Fruit fly (Drosophila melanogaster) whole organism, pupa: Measurements from ENCODE around the gene Irc.

Source experiments
- CG10348 ChIP-seq: fragments of 200-800 bp; sonication (Bioruptor generic); IDR thresholded peaks from 2 replicates; pipeline ENCODE4 v1.3.6; 2022; ENCODE audit warnings: missing biosample characterization, missing genetic modification characterization
- CG12605 ChIP-seq: fragments of 200-800 bp; sonication (Bioruptor generic); IDR thresholded peaks from 2 replicates; pipeline ENCODE4 v1.3.6; 2022; ENCODE audit warnings: missing biosample characterization, missing genetic modification characterization
- CG13204 ChIP-seq: fragments of 200-800 bp; sonication (Bioruptor generic); optimal IDR thresholded peaks from 2 replicates; lab custom pipeline; 2018; ENCODE audit warnings: missing biosample characterization, mild to moderate bottlenecking, missing genetic modification characterization, moderate library complexity
- CG14655 ChIP-seq: fragments of 200-800 bp; sonication (Bioruptor generic); optimal IDR thresholded peaks from 3 replicates; lab custom pipeline; 2017; ENCODE audit warnings: mild to moderate bottlenecking, missing biosample characterization, missing genetic modification reagents, missing genetic modification characterization
- CG15710 ChIP-seq: fragments of 200-800 bp; sonication (Bioruptor generic); optimal IDR thresholded peaks from 2 replicates; lab custom pipeline; 2018; ENCODE audit warnings: missing biosample characterization, mild to moderate bottlenecking, missing genetic modification characterization, moderate library complexity
- CG17806 ChIP-seq: fragments of 200-800 bp; sonication (Bioruptor generic); optimal IDR thresholded peaks from 2 replicates; lab custom pipeline; 2018; ENCODE audit warnings: missing biosample characterization, mild to moderate bottlenecking, missing genetic modification characterization, moderate library complexity
- CG32121 ChIP-seq: fragments of 200-800 bp; sonication (Bioruptor generic); IDR thresholded peaks from 2 replicates; pipeline ENCODE4 v1.3.6; 2022; ENCODE audit warnings: missing biosample characterization, missing genetic modification characterization
- CG34367 ChIP-seq: fragments of 200-800 bp; sonication (Bioruptor generic); optimal IDR thresholded peaks from 2 replicates; lab custom pipeline; 2018; ENCODE audit warnings: missing biosample characterization, mild to moderate bottlenecking, missing genetic modification characterization
- CG4496 ChIP-seq: fragments of 200-800 bp; sonication (Bioruptor generic); IDR thresholded peaks from 3 replicates; pipeline ENCODE4 v1.3.6; 2022; ENCODE audit warnings: missing biosample characterization, missing genetic modification characterization
- CG8159 ChIP-seq: fragments of 200-800 bp; sonication (Bioruptor generic); optimal IDR thresholded peaks from 3 replicates; lab custom pipeline; 2018; ENCODE audit warnings: missing biosample characterization, mild to moderate bottlenecking, missing genetic modification characterization, moderate library complexity
- CG8301 ChIP-seq: fragments of 200-800 bp; sonication (Bioruptor generic); optimal IDR thresholded peaks from 2 replicates; lab custom pipeline; 2018; ENCODE audit warnings: missing biosample characterization, mild to moderate bottlenecking, missing genetic modification characterization
- CG9948 ChIP-seq: fragments of 200-800 bp; sonication (Bioruptor generic); optimal IDR thresholded peaks from 2 replicates; lab custom pipeline; 2018; ENCODE audit warnings: missing biosample characterization, mild to moderate bottlenecking, missing genetic modification characterization, moderate library complexity
- D1 ChIP-seq: fragments of 200-800 bp; sonication (Bioruptor generic); optimal IDR thresholded peaks from 2 replicates; lab custom pipeline; 2018; ENCODE audit warnings: missing biosample characterization, mild to moderate bottlenecking, missing genetic modification characterization, moderate library complexity
- EcR ChIP-seq: fragments of 200-800 bp; sonication (Bioruptor generic); optimal IDR thresholded peaks from 3 replicates; lab custom pipeline; 2019; ENCODE audit warnings: missing biosample characterization, missing genetic modification characterization, mild to moderate bottlenecking, moderate library complexity, missing genetic modification reagents
- Ets98B ChIP-seq: fragments of 200-800 bp; sonication (Bioruptor generic); IDR thresholded peaks from 2 replicates; pipeline ENCODE4 v1.3.6; 2022; ENCODE audit warnings: missing biosample characterization, missing genetic modification characterization
- Pif1A ChIP-seq: fragments of 200-800 bp; sonication (Bioruptor generic); optimal IDR thresholded peaks from 3 replicates; lab custom pipeline; 2016; ENCODE audit warnings: missing biosample characterization, missing genetic modification characterization
- Pif1B ChIP-seq: fragments of 200-800 bp; sonication (Bioruptor generic); optimal IDR thresholded peaks from 3 replicates; lab custom pipeline; 2016; ENCODE audit warnings: missing biosample characterization, missing genetic modification characterization
- Snoo ChIP-seq: fragments of 200-800 bp; sonication (Bioruptor generic); optimal IDR thresholded peaks from 3 replicates; lab custom pipeline; 2017; ENCODE audit warnings: missing biosample characterization, mild to moderate bottlenecking, missing genetic modification characterization, inconsistent platforms
- fd96Ca ChIP-seq: fragments of 200-800 bp; sonication (Bioruptor generic); IDR thresholded peaks from 3 replicates; pipeline ENCODE4 v1.3.6; 2022; ENCODE audit warnings: missing biosample characterization, missing genetic modification characterization
- gl ChIP-seq: fragments of 200-800 bp; sonication (Bioruptor generic); optimal IDR thresholded peaks from 2 replicates; lab custom pipeline; 2018; ENCODE audit warnings: missing biosample characterization, mild to moderate bottlenecking, missing genetic modification characterization
- rn ChIP-seq: fragments of 200-800 bp; sonication (Bioruptor generic); IDR thresholded peaks from 2 replicates; pipeline ENCODE4 v1.3.6; 2022; ENCODE audit warnings: missing biosample characterization, missing genetic modification characterization

Gene Irc

DNA sequence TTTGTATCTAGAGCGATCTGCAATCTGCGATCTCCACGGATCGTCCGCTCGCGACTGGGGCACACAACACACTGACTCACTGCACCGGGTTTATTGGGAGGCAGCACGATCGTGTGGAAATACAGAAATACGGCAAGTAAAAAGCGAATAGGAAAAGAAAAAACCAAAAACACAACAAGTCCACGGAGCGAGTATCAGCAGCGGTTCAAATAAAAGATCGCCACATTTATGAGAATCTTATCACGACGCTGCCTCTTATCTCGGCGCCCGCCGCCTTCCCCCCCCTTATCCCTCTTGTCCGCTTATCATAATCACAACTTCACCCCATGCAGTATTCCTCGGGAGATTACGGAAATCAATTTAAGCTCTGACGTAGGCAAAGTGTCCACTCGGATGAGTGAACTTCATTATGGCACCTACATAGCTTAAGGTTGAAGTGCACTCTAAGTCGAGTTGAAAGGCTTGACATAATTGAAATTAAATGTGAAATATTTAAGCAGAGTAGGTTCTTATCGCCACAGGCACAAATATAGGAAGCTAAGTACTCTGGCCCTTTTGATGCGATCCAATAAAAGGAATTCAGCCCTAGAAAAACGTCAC lies 20.5 kb upstream of the Irc start, which contains the start of gene AhcyL2:
Gene AhcyL2 (minus strand): TSS at position 51 of the 600 bp plus-strand sequence.
- TF ChIP-seq CG14655 (GFP tag; lab: Kevin White, UChicago) (no peak), EcR (GFP tag; lab: Kevin White, UChicago) (peak; percentile 71)

dm6 chr3R:16983001-16983400 lies 19.7 kb upstream of the Irc start:
- TF ChIP-seq CG12605 (GFP tag; lab: Robert Waterston, UW) (no peak), Pif1A (GFP tag; lab: Kevin White, UChicago) (no peak), Pif1B (GFP tag; lab: Kevin White, UChicago) (no peak), CG15710 (no peak), gl (tag; lab: Kevin White, UChicago) (no peak), CG4496 (no peak), CG10348 (GFP tag; lab: Robert Waterston, UW) (no peak), CG8301 (tag; lab: Kevin White, UChicago) (no peak), CG32121 (no peak), EcR (GFP tag; lab: Kevin White, UChicago) (no peak), CG13204 (GFP tag; lab: Kevin White, UChicago) (no peak), CG34367 (tag; lab: Kevin White, UChicago) (no peak), Ets98B (GFP tag; lab: Robert Waterston, UW) (no peak), D1 (no peak), fd96Ca (GFP tag; lab: Robert Waterston, UW) (no peak), CG9948 (tag; lab: Kevin White, UChicago) (no peak)

DNA sequence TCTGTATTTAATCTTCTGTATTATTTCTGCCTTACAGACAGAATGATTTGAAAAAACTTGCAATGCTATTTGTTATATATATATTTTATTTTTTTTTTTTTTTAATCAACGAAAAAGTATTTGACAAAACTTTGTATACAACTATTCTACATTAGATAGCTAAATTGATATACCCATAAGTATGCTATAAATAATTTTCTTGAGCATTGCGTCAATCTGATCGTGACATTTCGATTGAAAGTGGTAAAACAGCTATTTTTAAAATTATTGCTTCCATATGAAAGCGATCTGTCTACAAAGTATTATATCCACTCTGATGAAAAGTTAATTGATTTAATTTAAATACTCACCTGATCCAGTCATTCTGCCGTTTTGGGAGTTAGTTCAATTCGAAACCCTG lies 18.5 kb upstream of the Irc start:
- TF ChIP-seq Snoo (tag; lab: Kevin White, UChicago) (no peak), EcR (GFP tag; lab: Kevin White, UChicago) (no peak), CG9948 (tag; lab: Kevin White, UChicago) (no peak), rn (GFP tag; lab: Robert Waterston, UW) (no peak)

dm6 chr3R:16985547-16985946 lies 17.1 kb upstream of the Irc start:
- TF ChIP-seq Pif1B (GFP tag; lab: Kevin White, UChicago): no peak

- TF ChIP-seq gl (tag; lab: Kevin White, UChicago) (peak; percentile 36), CG10348 (GFP tag; lab: Robert Waterston, UW) (peak; percentile 97), CG8301 (tag; lab: Kevin White, UChicago) (peak; percentile 84), CG8159 (peak; percentile 82), Pif1B (GFP tag; lab: Kevin White, UChicago) (peak; percentile 88), CG9948 (tag; lab: Kevin White, UChicago) (peak; percentile 82), Pif1A (GFP tag; lab: Kevin White, UChicago) (peak; percentile 90), CG4496 (peak; percentile 98), CG12605 (GFP tag; lab: Robert Waterston, UW) (peak; percentile 93), EcR (GFP tag; lab: Kevin White, UChicago) (peak; percentile 81), CG17806 (tag; lab: Kevin White, UChicago) (peak; percentile 79), CG13204 (GFP tag; lab: Kevin White, UChicago) (peak; percentile 58), rn (GFP tag; lab: Robert Waterston, UW) (peak; percentile 89), fd96Ca (GFP tag; lab: Robert Waterston, UW) (peak; percentile 98), CG34367 (tag; lab: Kevin White, UChicago) (peak; percentile 77), CG14655 (GFP tag; lab: Kevin White, UChicago) (peak; percentile 87), Ets98B (GFP tag; lab: Robert Waterston, UW) (peak; percentile 98), D1 (no peak), CG15710 (peak; percentile 89), CG32121 (peak; percentile 96), Snoo (tag; lab: Kevin White, UChicago) (peak; percentile 90)
These were observed 16.2 kb upstream of the Irc start for dm6 chr3R:16986181-16987074.

dm6 chr3R:16987220-16987923 lies 15.3 kb upstream of the Irc start, which contains the start of gene CG18622:
TSS of gene CG18622 (minus strand) at chr3R:16987732.
- TF ChIP-seq CG10348 (GFP tag; lab: Robert Waterston, UW) (0 out of 2 replicates have a peak, but pooled peaks have one; percentile 12), fd96Ca (GFP tag; lab: Robert Waterston, UW) (0 out of 3 replicates have a peak, but pooled peaks have one; percentile 18), gl (tag; lab: Kevin White, UChicago) (no peak), CG14655 (GFP tag; lab: Kevin White, UChicago) (peak; percentile 5), CG9948 (tag; lab: Kevin White, UChicago) (no peak), Ets98B (GFP tag; lab: Robert Waterston, UW) (no peak), CG13204 (GFP tag; lab: Kevin White, UChicago) (peak; percentile 87)
- TF ChIP-seq, all 21 proteins: peak for 4
